Fruit fly (Drosophila melanogaster) Kc167 (cell line): ENCODE data around the gene Dic4.

Source experiments
- Myc ChIP-seq: fragments of >200 bp; optimal IDR thresholded peaks from 2 replicates; lab custom pipeline; 2017; ENCODE audit warnings: missing external identifiers
- Sin3A ChIP-seq: fragments of >200 bp; optimal IDR thresholded peaks from 2 replicates; lab custom pipeline; 2018; ENCODE audit warnings: missing external identifiers
- h ChIP-seq: fragments of >200 bp; optimal IDR thresholded peaks from 3 replicates; lab custom pipeline; 2018; ENCODE audit warnings: missing external identifiers
- insv ChIP-seq: fragments of >200 bp; optimal IDR thresholded peaks from 3 replicates; lab custom pipeline; 2018; ENCODE audit warnings: missing external identifiers
- ttk ChIP-seq: sonication (Bioruptor generic); optimal IDR thresholded peaks from 2 replicates; lab custom pipeline; 2017; ENCODE audit warnings: missing external identifiers

DNA sequence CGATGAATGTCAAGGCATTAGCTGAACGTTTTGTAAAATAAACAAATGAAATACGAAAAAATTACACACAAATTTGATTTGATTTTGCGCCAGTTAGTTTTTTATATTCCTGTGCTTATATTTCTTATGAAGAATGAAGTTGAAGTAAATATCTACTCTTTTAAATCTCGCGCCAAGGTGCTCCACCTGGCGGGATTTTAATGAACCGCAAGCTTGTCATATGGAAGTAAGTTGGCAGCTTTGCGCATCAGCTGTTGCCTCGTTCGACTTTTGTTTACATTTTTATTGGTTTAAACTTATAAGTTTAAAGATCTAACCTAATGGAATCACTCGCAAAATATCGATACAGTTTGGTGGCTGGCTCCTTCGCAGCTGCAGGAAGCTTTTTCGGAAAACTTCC, 31.1 kb downstream of the Dic4 start, which contains the start of gene CG42495:
- TF ChIP-seq ttk (lab: Kevin White, UChicago) (no peak), insv (lab: Kevin White, UChicago) (no peak), h (lab: Kevin White, UChicago) (no peak), Sin3A (lab: Kevin White, UChicago) (no peak), Myc (lab: Kevin White, UChicago) (no peak)
